Worm (Caenorhabditis elegans) whole organism, young adult: ENCODE measurements around the gene sra-27.

Experiments used
- K11D2.4 ChIP-seq: fragments of 200-800 bp; sonication (Bioruptor generic); IDR thresholded peaks from 2 replicates; pipeline ENCODE4 v1.3.6; 2022; ENCODE audit warnings: missing genetic modification reagents, missing genetic modification characterization, missing compliant biosample characterization
- him-1 ChIP-seq: sonication (generic microtip); optimal IDR thresholded peaks from 2 replicates; lab custom pipeline; 2016; ENCODE audit warnings: missing genotype, missing genetic modification reagents, missing genetic modification characterization, missing compliant biosample characterization
- lag-1 ChIP-seq: fragments of 200-800 bp; sonication (Bioruptor generic); IDR thresholded peaks from 2 replicates; pipeline ENCODE4 v1.3.6; 2022; ENCODE audit warnings: missing genetic modification reagents, missing genetic modification characterization, missing compliant biosample characterization
- lir-1 ChIP-seq: fragments of 200-800 bp; sonication (Bioruptor generic); conservative IDR thresholded peaks from 2 replicates; pipeline ENCODE4 v1.3.6; 2022; ENCODE audit warnings: missing genetic modification reagents, missing genetic modification characterization, missing compliant biosample characterization
- lsl-1 ChIP-seq: fragments of 200-800 bp; sonication (Bioruptor generic); optimal IDR thresholded peaks from 2 replicates; lab custom pipeline; 2018; ENCODE audit warnings: mild to moderate bottlenecking, missing genetic modification characterization, moderate library complexity, missing compliant biosample characterization

DNA sequence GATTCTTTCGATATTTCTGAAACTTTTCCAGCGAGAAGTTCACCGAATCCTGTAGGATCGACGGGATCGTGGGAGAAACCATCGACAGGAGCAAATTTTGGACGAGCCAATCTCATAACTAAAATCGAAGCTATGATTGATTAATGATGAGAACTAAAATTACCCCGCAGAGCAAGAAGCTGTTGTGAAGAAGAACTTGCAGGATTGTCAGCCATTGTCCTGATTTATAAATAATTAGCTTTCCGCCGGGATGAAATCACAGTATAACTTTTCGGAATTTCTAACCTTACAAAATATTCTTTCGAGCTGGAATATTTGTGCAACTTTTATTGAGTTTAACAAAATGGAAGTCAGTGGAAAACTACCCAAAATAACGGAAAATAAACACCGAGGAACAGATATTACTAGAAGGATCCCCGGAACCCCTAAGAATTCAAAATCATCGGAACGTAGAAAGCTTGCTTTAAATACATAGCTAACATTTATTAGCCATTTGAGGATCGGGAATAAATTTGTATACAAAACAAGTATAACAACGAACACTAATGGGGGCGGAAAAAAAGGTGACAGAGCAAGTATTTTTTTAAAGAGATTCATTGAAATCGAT lies 18.6 kb downstream of the sra-27 start, which contains the start of gene C56C10.7:
- TF ChIP-seq him-1 (peak; percentile 19), lir-1 (GFP tag; lab: Robert Waterston, UW) (0 out of 2 replicates have a peak, but pooled peaks have one; percentile 30), K11D2.4 (GFP tag; lab: Robert Waterston, UW) (no peak), lag-1 (GFP tag; lab: Robert Waterston, UW) (no peak), lsl-1 (GFP tag; lab: Kevin White, UChicago) (peak; percentile 17)
